Worm (Caenorhabditis elegans) whole organism, L3 larva: ENCODE measurements around the gene T26C5.3.
A peak's percentile ranks its signal among the peaks of the same experiment; 100 is the strongest.

ENCODE experiments used
- R02D3.7 ChIP-seq: fragments of 150-350 bp; optimal IDR thresholded peaks from 2 replicates; lab custom pipeline; 2014; ENCODE audit warnings: missing biosample characterization, missing genetic modification characterization
- ZK546.5 ChIP-seq: sonication (generic microtip); optimal IDR thresholded peaks from 2 replicates; lab custom pipeline; 2017; ENCODE audit warnings: missing biosample characterization, missing genetic modification characterization
- aly-2 ChIP-seq: fragments of 150-350 bp; optimal IDR thresholded peaks from 2 replicates; lab custom pipeline; 2014; ENCODE audit warnings: missing biosample characterization, missing genetic modification characterization
- ama-1 ChIP-seq: fragments of 150-350 bp; optimal IDR thresholded peaks from 2 replicates; lab custom pipeline; 2018
- ceh-16 ChIP-seq: sonication (generic microtip); optimal IDR thresholded peaks from 2 replicates; lab custom pipeline; 2017; ENCODE audit warnings: missing biosample characterization, missing genetic modification characterization
- ceh-28 ChIP-seq: fragments of 150-350 bp; optimal IDR thresholded peaks from 2 replicates; lab custom pipeline; 2014; ENCODE audit warnings: missing biosample characterization, missing genetic modification reagents, missing genetic modification characterization
- ceh-82 ChIP-seq: fragments of 150-350 bp; optimal IDR thresholded peaks from 2 replicates; lab custom pipeline; 2014; ENCODE audit warnings: missing biosample characterization, missing genetic modification characterization
- ceh-9 ChIP-seq: sonication (generic microtip); optimal IDR thresholded peaks from 2 replicates; lab custom pipeline; 2018; ENCODE audit warnings: missing biosample characterization, missing genetic modification characterization
- daf-12 ChIP-seq: fragments of 150-350 bp; optimal IDR thresholded peaks from 2 replicates; lab custom pipeline; 2014; ENCODE audit warnings: missing biosample characterization, missing genetic modification reagents, missing genetic modification characterization
- egl-27 ChIP-seq: sonication (generic microtip); optimal IDR thresholded peaks from 4 replicates; lab custom pipeline; 2017; ENCODE audit warnings: missing biosample characterization, missing genetic modification reagents, missing genetic modification characterization
- egl-5 ChIP-seq: fragments of 150-350 bp; optimal IDR thresholded peaks from 2 replicates; lab custom pipeline; 2017; ENCODE audit warnings: missing biosample characterization, missing genetic modification reagents, missing genetic modification characterization, inconsistent platforms
- elt-1 ChIP-seq: fragments of 150-350 bp; optimal IDR thresholded peaks from 2 replicates; lab custom pipeline; 2014; ENCODE audit warnings: missing biosample characterization, missing genetic modification characterization
- elt-2 ChIP-seq: sonication (generic microtip); optimal IDR thresholded peaks from 2 replicates; lab custom pipeline; 2016; ENCODE audit warnings: missing genetic modification reagents, mild to moderate bottlenecking, missing genetic modification characterization, missing compliant biosample characterization
- elt-3 ChIP-seq, 3 experiments: fragments of 150-350 bp in 1 of 3; sonication (generic microtip) in 2 of 3; optimal IDR thresholded peaks; 2 replicates in 2 of 3; 4 replicates in 1 of 3; lab custom pipeline; 2014 to 2017; ENCODE audit warnings: missing biosample characterization in 3 of 3, missing genetic modification characterization in 3 of 3
- eor-1 ChIP-seq, 2 experiments: fragments of 150-350 bp; optimal IDR thresholded peaks; 2 replicates each; lab custom pipeline; 2014 to 2018; ENCODE audit warnings: missing biosample characterization in 2 of 2, missing genetic modification characterization in 2 of 2
- fkh-10 ChIP-seq: sonication (generic microtip); optimal IDR thresholded peaks from 2 replicates; lab custom pipeline; 2017; ENCODE audit warnings: missing biosample characterization, missing genetic modification reagents, missing genetic modification characterization
- fkh-2 ChIP-seq: fragments of 150-350 bp; optimal IDR thresholded peaks from 2 replicates; lab custom pipeline; 2014; ENCODE audit warnings: missing biosample characterization, missing genetic modification reagents, missing genetic modification characterization
- fos-1 ChIP-seq: fragments of 150-350 bp; optimal IDR thresholded peaks from 2 replicates; lab custom pipeline; 2014; ENCODE audit warnings: missing biosample characterization, missing genetic modification characterization
- hmg-11 ChIP-seq: sonication (generic microtip); optimal IDR thresholded peaks from 2 replicates; lab custom pipeline; 2016; ENCODE audit warnings: missing genetic modification characterization, missing compliant biosample characterization
- jun-1 ChIP-seq: fragments of 150-350 bp; optimal IDR thresholded peaks from 2 replicates; lab custom pipeline; 2014; ENCODE audit warnings: missing biosample characterization, missing genetic modification reagents, missing genetic modification characterization
- lin-15B ChIP-seq: fragments of 150-350 bp; optimal IDR thresholded peaks from 2 replicates; lab custom pipeline; 2014; ENCODE audit warnings: missing biosample characterization, missing genetic modification characterization
- lin-39 ChIP-seq: fragments of 150-350 bp; optimal IDR thresholded peaks from 2 replicates; lab custom pipeline; 2018; ENCODE audit warnings: missing biosample characterization, missing genetic modification reagents, missing genetic modification characterization
- lsy-12 ChIP-seq: sonication (generic microtip); optimal IDR thresholded peaks from 2 replicates; lab custom pipeline; 2016; ENCODE audit warnings: mild to moderate bottlenecking, missing genetic modification characterization, missing compliant biosample characterization
- mdl-1 ChIP-seq: fragments of 150-350 bp; optimal IDR thresholded peaks from 2 replicates; lab custom pipeline; 2014; ENCODE audit warnings: missing biosample characterization, missing genetic modification characterization
- mml-1 ChIP-seq: fragments of 150-350 bp; sonication (generic microtip); optimal IDR thresholded peaks from 3 replicates; lab custom pipeline; 2014; ENCODE audit warnings: missing biosample characterization, missing genetic modification characterization
- nfya-1 ChIP-seq: sonication (generic microtip); optimal IDR thresholded peaks from 2 replicates; lab custom pipeline; 2017; ENCODE audit warnings: missing genetic modification characterization, mild to moderate bottlenecking, missing compliant biosample characterization, antibody characterized with exemption, moderate library complexity; ENCODE audit not compliant: insufficient read depth
- nhr-11 ChIP-seq: fragments of 150-350 bp; optimal IDR thresholded peaks from 2 replicates; lab custom pipeline; 2014; ENCODE audit warnings: missing biosample characterization, missing genetic modification characterization
- nhr-12 ChIP-seq: fragments of 150-350 bp; optimal IDR thresholded peaks from 2 replicates; lab custom pipeline; 2014; ENCODE audit warnings: missing biosample characterization, missing genetic modification characterization
- nhr-23 ChIP-seq: fragments of 150-350 bp; optimal IDR thresholded peaks from 2 replicates; lab custom pipeline; 2014; ENCODE audit warnings: missing biosample characterization, missing genetic modification reagents, missing genetic modification characterization
- nhr-237 ChIP-seq: fragments of 150-350 bp; optimal IDR thresholded peaks from 2 replicates; lab custom pipeline; 2014; ENCODE audit warnings: missing biosample characterization, missing genetic modification characterization
- nhr-25 ChIP-seq: sonication (generic microtip); optimal IDR thresholded peaks from 2 replicates; lab custom pipeline; 2017; ENCODE audit warnings: missing biosample characterization, missing genetic modification characterization
- nhr-28 ChIP-seq: fragments of 150-350 bp; optimal IDR thresholded peaks from 2 replicates; lab custom pipeline; 2014; ENCODE audit warnings: missing biosample characterization, missing genetic modification characterization
- nhr-43 ChIP-seq: sonication (generic microtip); optimal IDR thresholded peaks from 2 replicates; lab custom pipeline; 2016; ENCODE audit warnings: mild to moderate bottlenecking, missing genetic modification characterization, missing compliant biosample characterization; ENCODE audit not compliant: poor library complexity, severe bottlenecking
- nhr-67 ChIP-seq: fragments of 150-350 bp; optimal IDR thresholded peaks from 2 replicates; lab custom pipeline; 2014; ENCODE audit warnings: missing biosample characterization, missing genetic modification characterization
- nhr-76 ChIP-seq: fragments of 150-350 bp; sonication (generic microtip); optimal IDR thresholded peaks from 5 replicates; lab custom pipeline; 2014; ENCODE audit warnings: missing biosample characterization, missing genetic modification characterization
- nhr-77 ChIP-seq: fragments of 150-350 bp; optimal IDR thresholded peaks from 2 replicates; lab custom pipeline; 2014; ENCODE audit warnings: missing biosample characterization, missing genetic modification characterization
- pha-4 ChIP-seq: fragments of 150-350 bp; optimal IDR thresholded peaks from 2 replicates; lab custom pipeline; 2014; ENCODE audit warnings: missing biosample characterization, missing genetic modification reagents, missing genetic modification characterization
- pqm-1 ChIP-seq: fragments of 150-350 bp; optimal IDR thresholded peaks from 2 replicates; lab custom pipeline; 2017; ENCODE audit warnings: missing biosample characterization, missing genetic modification characterization, inconsistent platforms
- sea-2 ChIP-seq: fragments of 150-350 bp; sonication (generic microtip); optimal IDR thresholded peaks from 4 replicates; lab custom pipeline; 2014; ENCODE audit warnings: missing biosample characterization, missing genetic modification reagents, missing genetic modification characterization
- skn-1 ChIP-seq: fragments of 150-350 bp; optimal IDR thresholded peaks from 2 replicates; lab custom pipeline; 2014; ENCODE audit warnings: missing biosample characterization, missing genetic modification characterization
- snpc-4 ChIP-seq: fragments of 150-350 bp; optimal IDR thresholded peaks from 2 replicates; lab custom pipeline; 2014; ENCODE audit warnings: missing biosample characterization, missing genetic modification characterization
- tbx-2 ChIP-seq: sonication (generic microtip); optimal IDR thresholded peaks from 2 replicates; lab custom pipeline; 2016; ENCODE audit warnings: mild to moderate bottlenecking, missing genetic modification characterization, missing compliant biosample characterization
- unc-39 ChIP-seq: sonication (generic microtip); optimal IDR thresholded peaks from 4 replicates; lab custom pipeline; 2017; ENCODE audit warnings: missing biosample characterization, missing genetic modification characterization
- unc-62 ChIP-seq: fragments of 150-350 bp; sonication (generic microtip); optimal IDR thresholded peaks from 4 replicates; lab custom pipeline; 2014; ENCODE audit warnings: missing biosample characterization, missing genetic modification reagents, missing genetic modification characterization
- zag-1 ChIP-seq: fragments of 150-350 bp; optimal IDR thresholded peaks from 2 replicates; lab custom pipeline; 2014; ENCODE audit warnings: missing biosample characterization, missing genetic modification characterization
- ztf-11 ChIP-seq: fragments of 150-350 bp; optimal IDR thresholded peaks from 2 replicates; lab custom pipeline; 2014; ENCODE audit warnings: missing biosample characterization, missing genetic modification characterization
- ztf-4 ChIP-seq: fragments of 150-350 bp; optimal IDR thresholded peaks from 2 replicates; lab custom pipeline; 2014; ENCODE audit warnings: missing biosample characterization, missing genetic modification characterization

T26C5.3 gene

DNA sequence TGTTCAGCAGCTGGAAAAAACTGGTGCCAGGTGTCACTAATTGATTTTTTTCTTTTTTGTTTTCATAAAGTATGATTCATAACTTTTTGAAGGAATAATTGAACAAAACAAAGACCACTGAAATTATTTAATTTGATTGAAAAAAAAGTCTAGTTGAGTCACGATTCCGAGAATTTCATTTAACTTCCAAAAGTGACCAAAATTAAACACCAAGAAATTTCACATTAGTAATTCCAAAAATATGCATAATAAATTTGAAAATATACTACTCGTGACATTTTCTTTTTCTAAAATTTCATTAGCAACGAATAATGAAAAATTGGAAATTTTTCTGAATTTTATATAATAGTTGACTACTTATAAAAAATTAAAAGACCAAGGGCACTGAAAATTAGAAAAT is 45.7 kb downstream of the T26C5.3 start:
- TF ChIP-seq fkh-10 (GFP tag; lab: Kevin White, UChicago) = no peak
- no peak for TF ChIP-seq nhr-23 (tag; lab: Kevin White, UChicago)
- TF ChIP-seq daf-12 (tag; lab: Kevin White, UChicago) = no peak
- TF ChIP-seq skn-1 (tag; lab: Kevin White, UChicago) = no peak
- no peak for TF ChIP-seq nhr-76 (tag; lab: Kevin White, UChicago)
- TF ChIP-seq mml-1 (tag; lab: Kevin White, UChicago) = no peak

DNA sequence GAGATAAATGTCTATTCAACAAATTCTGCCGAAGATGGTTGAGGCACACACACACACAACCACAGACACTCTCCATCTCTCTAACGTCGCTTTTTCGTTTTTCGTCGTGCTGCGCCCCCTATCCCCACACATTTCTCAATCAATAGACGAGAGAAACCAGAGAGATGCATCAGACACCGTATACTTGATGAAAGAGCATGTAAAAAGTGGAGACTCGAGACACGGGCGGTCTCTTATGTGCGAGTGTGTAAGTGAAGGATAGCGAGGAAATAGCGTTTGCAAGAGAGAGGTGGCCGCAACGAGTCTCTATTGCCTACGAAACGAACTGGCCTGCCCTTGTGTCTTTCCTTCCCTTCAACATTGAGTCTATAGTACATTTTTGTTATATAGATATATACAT is 46.4 kb downstream of the T26C5.3 start:
- peak; percentile 13 for TF ChIP-seq egl-27
- peak; percentile 97 for TF ChIP-seq nfya-1
- no peak for TF ChIP-seq zag-1 (tag; lab: Kevin White, UChicago)
- no peak for TF ChIP-seq ceh-9 (tag; lab: Kevin White, UChicago)
- peak; percentile 94 for TF ChIP-seq ceh-28 (tag; lab: Kevin White, UChicago)
- TF ChIP-seq nhr-28 (tag; lab: Kevin White, UChicago) = no peak
- TF ChIP-seq unc-39 (tag; lab: Kevin White, UChicago) = no peak
- TF ChIP-seq hmg-11 (tag; lab: Kevin White, UChicago) = peak; percentile 99
- TF ChIP-seq fkh-10 (GFP tag; lab: Kevin White, UChicago) = peak; percentile 61
- TF ChIP-seq nhr-77 (tag; lab: Kevin White, UChicago) = no peak
- TF ChIP-seq lin-39 (tag; lab: Kevin White, UChicago) = peak; percentile 96
- TF ChIP-seq aly-2 = peak; percentile 16
- TF ChIP-seq ZK546.5 = no peak
- no peak for TF ChIP-seq nhr-67 (tag; lab: Kevin White, UChicago)
- peak; percentile 97 for TF ChIP-seq nhr-25 (tag; lab: Kevin White, UChicago)
- TF ChIP-seq sea-2 = no peak
- TF ChIP-seq snpc-4 (tag; lab: Kevin White, UChicago) = peak; percentile 28
- no peak for TF ChIP-seq eor-1 (tag; optimal IDR thresholded peaks at IDR 0.05; lab: Kevin White, UChicago)
- TF ChIP-seq unc-62 (GFP tag; lab: Kevin White, UChicago) = peak; percentile 87
- peak; percentile 90 for TF ChIP-seq nhr-23 (tag; lab: Kevin White, UChicago)
- peak; percentile 64 for TF ChIP-seq skn-1 (tag; lab: Kevin White, UChicago)
- TF ChIP-seq ama-1 = peak; percentile 91
- peak; percentile 78 for TF ChIP-seq fos-1 (tag; lab: Kevin White, UChicago)
- TF ChIP-seq pha-4 (tag; lab: Kevin White, UChicago) = peak; percentile 90
- peak; percentile 81 for TF ChIP-seq nhr-43
- no peak for TF ChIP-seq ceh-82 (tag; lab: Kevin White, UChicago)
- TF ChIP-seq R02D3.7 = peak; percentile 51
- TF ChIP-seq elt-1 (tag; lab: Kevin White, UChicago) = peak; percentile 15
- peak; percentile 78 for TF ChIP-seq tbx-2
- TF ChIP-seq egl-5 = peak; percentile 56
- no peak for TF ChIP-seq fkh-2 (tag; lab: Kevin White, UChicago)
- no peak for TF ChIP-seq nhr-237 (tag; lab: Kevin White, UChicago)
- TF ChIP-seq ceh-16 (tag; lab: Kevin White, UChicago) = no peak
- peak; percentile 64 for TF ChIP-seq ztf-4 (tag; lab: Kevin White, UChicago)
- TF ChIP-seq lsy-12 (tag; lab: Kevin White, UChicago) = peak; percentile 96
- peak in 1 of 3 experiments; percentile 62 for TF ChIP-seq elt-3 (tag; optimal IDR thresholded peaks at IDR 0.05; lab: Kevin White, UChicago)
- TF ChIP-seq lin-15B (tag; lab: Kevin White, UChicago) = peak; percentile 88
- TF ChIP-seq pqm-1 = peak; percentile 95
- peak; percentile 88 for TF ChIP-seq elt-2 (tag; lab: Kevin White, UChicago)
- no peak for TF ChIP-seq nhr-12 (tag; lab: Kevin White, UChicago)
- peak; percentile 32 for TF ChIP-seq ztf-11 (tag; lab: Kevin White, UChicago)
- TF ChIP-seq jun-1 (tag; lab: Kevin White, UChicago) = peak; percentile 93
- TF ChIP-seq nhr-11 (tag; lab: Kevin White, UChicago) = peak; percentile 88
- TF ChIP-seq mdl-1 (tag; lab: Kevin White, UChicago) = peak; percentile 64
- no peak for TF ChIP-seq daf-12 (tag; lab: Kevin White, UChicago)
- TF ChIP-seq, all 47 proteins: peak for 30
